Fruit fly (Drosophila melanogaster) Kc167 (cell line): Measurements from ENCODE around the gene Nup205.

Experiments
- Myc ChIP-seq: fragments of >200 bp; optimal IDR thresholded peaks from 2 replicates; lab custom pipeline; 2017; ENCODE audit warnings: missing external identifiers
- Sin3A ChIP-seq: fragments of >200 bp; optimal IDR thresholded peaks from 2 replicates; lab custom pipeline; 2018; ENCODE audit warnings: missing external identifiers
- h ChIP-seq: fragments of >200 bp; optimal IDR thresholded peaks from 3 replicates; lab custom pipeline; 2018; ENCODE audit warnings: missing external identifiers
- insv ChIP-seq: fragments of >200 bp; optimal IDR thresholded peaks from 3 replicates; lab custom pipeline; 2018; ENCODE audit warnings: missing external identifiers
- psq ChIP-seq: fragments of >200 bp; optimal IDR thresholded peaks from 2 replicates; lab custom pipeline; 2017; ENCODE audit warnings: missing external identifiers
- ttk ChIP-seq: sonication (Bioruptor generic); optimal IDR thresholded peaks from 2 replicates; lab custom pipeline; 2017; ENCODE audit warnings: missing external identifiers

The Nup205 gene

dm6 chrX:19845557-19846072 lies 6.4 kb upstream of the Nup205 start:
- TF ChIP-seq Sin3A (lab: Kevin White, UChicago) (no peak), psq (lab: Kevin White, UChicago) (no peak), ttk (lab: Kevin White, UChicago) (no peak), Myc (no peak), h (no peak), insv (lab: Kevin White, UChicago) (no peak)

- TF ChIP-seq insv (lab: Kevin White, UChicago), result no peak
- TF ChIP-seq Sin3A (lab: Kevin White, UChicago), result no peak
- no peak for TF ChIP-seq ttk (lab: Kevin White, UChicago)
- no peak for TF ChIP-seq h
- TF ChIP-seq Myc, result no peak
- no peak for TF ChIP-seq psq (lab: Kevin White, UChicago)
These were observed 5.2 kb upstream of the Nup205 start for dm6 chrX:19846701-19847383.

- TF ChIP-seq Sin3A (lab: Kevin White, UChicago) (no peak), insv (lab: Kevin White, UChicago) (no peak), Myc (no peak), ttk (lab: Kevin White, UChicago) (no peak), psq (lab: Kevin White, UChicago) (no peak), h (no peak)
These were observed 3.6 kb upstream of the Nup205 start for dm6 chrX:19848342-19848793.

dm6 chrX:19850503-19851094 lies 1.4 kb upstream of the Nup205 start:
- TF ChIP-seq Sin3A (lab: Kevin White, UChicago) (no peak), Myc (no peak)

- TF ChIP-seq Myc (no peak), insv (lab: Kevin White, UChicago) (no peak), h (no peak), ttk (lab: Kevin White, UChicago) (no peak), Sin3A (lab: Kevin White, UChicago) (no peak), psq (lab: Kevin White, UChicago) (no peak)
These were observed 672 bp upstream of the Nup205 start for dm6 chrX:19851095-19851988.

- TF ChIP-seq h (no peak), Sin3A (lab: Kevin White, UChicago) (no peak), Myc (no peak), psq (lab: Kevin White, UChicago) (no peak), ttk (lab: Kevin White, UChicago) (no peak), insv (lab: Kevin White, UChicago) (no peak)
These were observed 7.3 kb downstream of the Nup205 start for dm6 chrX:19859331-19859730.

- TF ChIP-seq psq (lab: Kevin White, UChicago) (no peak), ttk (lab: Kevin White, UChicago) (no peak), insv (lab: Kevin White, UChicago) (no peak), h (no peak), Myc (no peak), Sin3A (lab: Kevin White, UChicago) (no peak)
These were observed 13.6 kb downstream of the Nup205 start, which contains the start of gene THADA for dm6 chrX:19865389-19866144. THADA (minus strand) TSS chrX:19865524.

- no peak for TF ChIP-seq psq (lab: Kevin White, UChicago)
- TF ChIP-seq ttk (lab: Kevin White, UChicago), result no peak
- no peak for TF ChIP-seq h
- no peak for TF ChIP-seq Sin3A (lab: Kevin White, UChicago)
- no peak for TF ChIP-seq Myc
- no peak for TF ChIP-seq insv (lab: Kevin White, UChicago)
These were observed 14.3 kb downstream of the Nup205 start, which contains the start of gene Hers for dm6 chrX:19866145-19866972. Hers (plus strand) TSS chrX:19866146.

dm6 chrX:19867007-19867406 lies 15.0 kb downstream of the Nup205 start:
- TF ChIP-seq h (no peak), Myc (no peak), psq (lab: Kevin White, UChicago) (no peak), ttk (lab: Kevin White, UChicago) (no peak), insv (lab: Kevin White, UChicago) (no peak), Sin3A (lab: Kevin White, UChicago) (no peak)

- TF ChIP-seq psq (lab: Kevin White, UChicago), result no peak
- TF ChIP-seq Sin3A (lab: Kevin White, UChicago), result no peak
- no peak for TF ChIP-seq insv (lab: Kevin White, UChicago)
- TF ChIP-seq Myc, result no peak
- no peak for TF ChIP-seq h
- no peak for TF ChIP-seq ttk (lab: Kevin White, UChicago)
These were observed 23.0 kb downstream of the Nup205 start for dm6 chrX:19875059-19875458.
